Fruit fly (Drosophila melanogaster): ENCODE data around the gene Snoo.

Snoo gene

DNA sequence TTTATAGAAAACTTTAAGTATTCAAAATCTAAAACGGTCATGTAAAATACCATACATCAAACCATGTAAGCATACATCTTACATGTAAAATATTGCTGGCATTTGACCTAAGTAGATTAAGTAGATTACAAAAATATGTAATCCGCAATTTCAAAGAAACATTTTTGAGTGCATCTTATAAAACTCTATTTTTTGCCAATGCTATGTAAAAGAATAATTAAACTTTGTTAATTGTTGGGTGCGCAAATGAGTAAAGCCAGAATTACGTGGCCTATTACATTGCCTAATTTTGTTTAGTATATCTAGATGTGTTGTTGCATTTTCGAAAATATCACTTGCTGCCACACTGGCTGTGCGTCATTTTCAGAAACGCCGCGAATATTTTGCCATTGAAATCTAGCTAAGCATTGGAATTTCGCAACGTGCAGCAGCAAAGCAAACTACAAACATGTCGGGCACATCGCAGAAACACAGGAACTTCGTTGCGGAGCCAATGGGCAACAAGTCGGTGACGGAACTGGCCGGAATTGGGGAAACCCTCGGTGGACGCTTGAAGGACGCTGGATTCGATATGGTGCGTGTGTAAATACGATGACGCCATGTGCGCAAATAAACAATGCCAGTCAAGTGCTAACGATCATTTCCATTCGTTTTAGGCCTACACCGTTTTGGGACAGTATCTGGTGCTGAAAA is 45.3 kb upstream of the Snoo start, which contains the start of gene baf (continued):
- TF ChIP-seq Vsx1 (GFP tag; optimal IDR thresholded peaks at IDR 0.05) (no peak), CoRest (tag; optimal IDR thresholded peaks at IDR 0.05) (peak; percentile 9), CG11398 (GFP tag; optimal IDR thresholded peaks at IDR 0.05) (no peak), Bgb (GFP tag; IDR thresholded peaks at IDR 0.05; ENCODE audit: partially characterized antibody) (peak; percentile 63), CG11695 (GFP tag; IDR thresholded peaks at IDR 0.05) (0 out of 3 replicates have a peak, but pooled peaks have one; percentile 28), inv (GFP tag; IDR thresholded peaks at IDR 0.05; ENCODE audit: partially characterized antibody) (0 out of 2 replicates have a peak, but pooled peaks have one; percentile 35), CG34224 (GFP tag; IDR thresholded peaks at IDR 0.05; ENCODE audit: partially characterized antibody) (peak; percentile 22; the same call in 2 of the 3 replicates), eyg (GFP tag; optimal IDR thresholded peaks at IDR 0.05) (peak; percentile 10), pzg (GFP tag; optimal IDR thresholded peaks at IDR 0.05) (peak; percentile 61), CG1603 (tag; optimal IDR thresholded peaks at IDR 0.05) (no peak), Nf-YC (tag; optimal IDR thresholded peaks at IDR 0.05) (peak; percentile 17), tio (GFP tag; optimal IDR thresholded peaks at IDR 0.05) (no peak), CG34376 (GFP tag; optimal IDR thresholded peaks at IDR 0.05) (peak; percentile 26), z (GFP tag; IDR thresholded peaks at IDR 0.05) (no peak), CG42726 (GFP tag; IDR thresholded peaks at IDR 0.05; ENCODE audit: partially characterized antibody) (peak; percentile 4; the same call in 1 of the 2 replicates), ato (GFP tag; IDR thresholded peaks at IDR 0.05; ENCODE audit: partially characterized antibody) (no peak), trem (tag; optimal IDR thresholded peaks at IDR 0.05) (peak; percentile 47)

DNA sequence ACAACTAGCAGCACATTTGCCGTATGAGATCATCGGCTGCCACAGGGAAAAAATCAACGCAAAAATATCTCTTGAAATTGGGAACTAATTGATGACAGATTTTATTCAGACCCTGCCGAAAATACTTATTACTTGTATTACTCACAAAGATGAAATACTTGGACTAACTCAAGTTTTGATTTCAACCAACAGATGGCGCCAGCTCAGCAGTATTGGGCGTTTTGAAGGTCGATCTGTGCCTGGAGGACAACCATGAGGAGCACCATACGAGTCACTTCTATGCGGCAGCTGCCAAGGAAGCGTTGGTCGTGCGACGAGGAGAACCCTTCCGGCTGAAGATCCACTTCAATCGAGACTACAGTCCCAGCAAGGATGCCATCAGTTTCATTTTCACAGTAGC is 40.3 kb upstream of the Snoo start:
- 0 out of 3 replicates have a peak, but pooled peaks have one; percentile 50 for TF ChIP-seq CG2199 (GFP tag; IDR thresholded peaks at IDR 0.05)
- no peak for TF ChIP-seq klu (GFP tag; IDR thresholded peaks at IDR 0.05)
- TF ChIP-seq cas (GFP tag; IDR thresholded peaks at IDR 0.05), result no peak
- TF ChIP-seq CG30431 (GFP tag; optimal IDR thresholded peaks at IDR 0.05), result no peak
- no peak for TF ChIP-seq Bgb (GFP tag; IDR thresholded peaks at IDR 0.05; ENCODE audit: partially characterized antibody)
- no peak for TF ChIP-seq zen2 (GFP tag; IDR thresholded peaks at IDR 0.05; ENCODE audit: partially characterized antibody)
- TF ChIP-seq CoRest (tag; optimal IDR thresholded peaks at IDR 0.05), result no peak
- no peak for TF ChIP-seq sens-2 (GFP tag; IDR thresholded peaks at IDR 0.05)
- no peak for TF ChIP-seq mirr (GFP tag; optimal IDR thresholded peaks at IDR 0.05)
- no peak for TF ChIP-seq Hr51 (GFP tag; optimal IDR thresholded peaks at IDR 0.05)
- no peak for TF ChIP-seq rib (GFP tag; IDR thresholded peaks at IDR 0.05)
- no peak for TF ChIP-seq lov (optimal IDR thresholded peaks at IDR 0.05)
- no peak for TF ChIP-seq lov (GFP tag; IDR thresholded peaks at IDR 0.05)
- TF ChIP-seq jing (GFP tag; optimal IDR thresholded peaks at IDR 0.05), result no peak
- TF ChIP-seq Antp (GFP tag; optimal IDR thresholded peaks at IDR 0.05), result no peak
- TF ChIP-seq CG30403 (GFP tag; optimal IDR thresholded peaks at IDR 0.05), result no peak
- no peak for TF ChIP-seq onecut (GFP tag; IDR thresholded peaks at IDR 0.05)
- peak; percentile 47 for TF ChIP-seq CG10979 (tag; optimal IDR thresholded peaks at IDR 0.05)
- no peak for TF ChIP-seq fd3F (GFP tag; optimal IDR thresholded peaks at IDR 0.05)
- TF ChIP-seq CG4617 (GFP tag; optimal IDR thresholded peaks at IDR 0.05; ENCODE audit: borderline replicate concordance), result no peak
- TF ChIP-seq bsh (GFP tag; optimal IDR thresholded peaks at IDR 0.05), result no peak
- no peak for TF ChIP-seq gt (GFP tag; IDR thresholded peaks at IDR 0.05)
- no peak for TF ChIP-seq gem (tag; optimal IDR thresholded peaks at IDR 0.05)
- TF ChIP-seq gce (GFP tag; IDR thresholded peaks at IDR 0.05), result no peak
- no peak for TF ChIP-seq salm (tag; optimal IDR thresholded peaks at IDR 0.05)
- TF ChIP-seq CG33557 (GFP tag; optimal IDR thresholded peaks at IDR 0.05), result no peak
- no peak for TF ChIP-seq Six4 (GFP tag; optimal IDR thresholded peaks at IDR 0.05)
- TF ChIP-seq CG12104 (GFP tag; optimal IDR thresholded peaks at IDR 0.05), result no peak
- peak; percentile 83 for TF ChIP-seq CTCF (GFP tag; optimal IDR thresholded peaks at IDR 0.05)
- TF ChIP-seq GATAe (GFP tag; conservative IDR thresholded peaks at IDR 0.05), result no peak
- TF ChIP-seq Camta (GFP tag; optimal IDR thresholded peaks at IDR 0.05), result no peak
- TF ChIP-seq Trl (optimal IDR thresholded peaks at IDR 0.05), result no peak
- TF ChIP-seq Trl (GFP tag; optimal IDR thresholded peaks at IDR 0.05), result no peak
- TF ChIP-seq CG31388 (GFP tag; optimal IDR thresholded peaks at IDR 0.05), result no peak
- peak; percentile 1 for TF ChIP-seq sens (GFP tag)

Data from whole organism, embryonic.